Worm (Caenorhabditis elegans) whole organism, L2 larva: Measurements from ENCODE around the gene D2024.18.

Experiments
- C34F6.9 ChIP-seq: fragments of 150-350 bp; optimal IDR thresholded peaks from 2 replicates; lab custom pipeline; 2014; ENCODE audit warnings: missing biosample characterization, missing genetic modification characterization
- F13H6.1 ChIP-seq: sonication (generic microtip); optimal IDR thresholded peaks from 2 replicates; lab custom pipeline; 2016; ENCODE audit warnings: missing genetic modification characterization, missing compliant biosample characterization
- R02D3.7 ChIP-seq: fragments of 150-350 bp; optimal IDR thresholded peaks from 2 replicates; lab custom pipeline; 2014; ENCODE audit warnings: missing biosample characterization, missing genetic modification characterization
- ZK546.5 ChIP-seq: sonication (generic microtip); optimal IDR thresholded peaks from 2 replicates; lab custom pipeline; 2017; ENCODE audit warnings: missing biosample characterization, missing genetic modification characterization
- alr-1 ChIP-seq: fragments of 150-350 bp; optimal IDR thresholded peaks from 2 replicates; lab custom pipeline; 2014; ENCODE audit warnings: missing biosample characterization, missing genetic modification characterization
- aly-2 ChIP-seq: fragments of 150-350 bp; optimal IDR thresholded peaks from 2 replicates; lab custom pipeline; 2014; ENCODE audit warnings: missing biosample characterization, missing genetic modification characterization
- blmp-1 ChIP-seq: sonication (generic microtip); optimal IDR thresholded peaks from 2 replicates; lab custom pipeline; 2017; ENCODE audit warnings: missing genetic modification characterization, mild to moderate bottlenecking, missing compliant biosample characterization, antibody characterized with exemption, moderate library complexity; ENCODE audit not compliant: insufficient read depth
- ceh-16 ChIP-seq: fragments of 150-350 bp; optimal IDR thresholded peaks from 2 replicates; lab custom pipeline; 2014; ENCODE audit warnings: missing biosample characterization, missing genetic modification characterization
- dmd-4 ChIP-seq: sonication (generic microtip); optimal IDR thresholded peaks from 2 replicates; lab custom pipeline; 2017; ENCODE audit warnings: missing biosample characterization, missing genetic modification characterization
- elt-1 ChIP-seq: fragments of 150-350 bp; optimal IDR thresholded peaks from 2 replicates; lab custom pipeline; 2014; ENCODE audit warnings: missing biosample characterization, missing genetic modification characterization
- elt-3 ChIP-seq: sonication (generic microtip); optimal IDR thresholded peaks from 2 replicates; lab custom pipeline; 2017; ENCODE audit warnings: missing biosample characterization, missing genetic modification characterization
- fos-1 ChIP-seq: fragments of 150-350 bp; optimal IDR thresholded peaks from 2 replicates; lab custom pipeline; 2014; ENCODE audit warnings: missing biosample characterization, missing genetic modification characterization
- lin-13 ChIP-seq: fragments of 150-350 bp; optimal IDR thresholded peaks from 2 replicates; lab custom pipeline; 2014; ENCODE audit warnings: missing biosample characterization, missing genetic modification reagents, missing genetic modification characterization
- lin-39 ChIP-seq: fragments of 150-350 bp; optimal IDR thresholded peaks from 2 replicates; lab custom pipeline; 2014; ENCODE audit warnings: missing biosample characterization, missing genetic modification reagents, missing genetic modification characterization
- lsy-2 ChIP-seq, 2 experiments: fragments of 150-350 bp in 1 of 2; sonication (generic microtip) in 1 of 2; optimal IDR thresholded peaks; 2 replicates each; lab custom pipeline; 2014 to 2017; ENCODE audit warnings: missing biosample characterization in 2 of 2, missing genetic modification characterization in 2 of 2
- nhr-10 ChIP-seq: sonication (generic microtip); optimal IDR thresholded peaks from 2 replicates; lab custom pipeline; 2017; ENCODE audit warnings: missing biosample characterization, missing genetic modification characterization
- nhr-11 ChIP-seq: fragments of 150-350 bp; optimal IDR thresholded peaks from 2 replicates; lab custom pipeline; 2014; ENCODE audit warnings: missing biosample characterization, missing genetic modification characterization
- nhr-129 ChIP-seq: fragments of 150-350 bp; optimal IDR thresholded peaks from 2 replicates; lab custom pipeline; 2014; ENCODE audit warnings: missing biosample characterization, missing genetic modification characterization
- nhr-23 ChIP-seq: fragments of 150-350 bp; optimal IDR thresholded peaks from 2 replicates; lab custom pipeline; 2014; ENCODE audit warnings: missing biosample characterization, missing genetic modification reagents, missing genetic modification characterization
- nhr-25 ChIP-seq: fragments of 150-350 bp; sonication (generic microtip); optimal IDR thresholded peaks from 3 replicates; lab custom pipeline; 2014; ENCODE audit warnings: missing biosample characterization, missing genetic modification characterization
- nhr-6 ChIP-seq: fragments of 150-350 bp; optimal IDR thresholded peaks from 2 replicates; lab custom pipeline; 2014; ENCODE audit warnings: missing biosample characterization, missing genetic modification characterization
- nhr-77 ChIP-seq: fragments of 150-350 bp; optimal IDR thresholded peaks from 2 replicates; lab custom pipeline; 2014; ENCODE audit warnings: missing biosample characterization, missing genetic modification characterization
- peb-1 ChIP-seq: fragments of 150-350 bp; optimal IDR thresholded peaks from 2 replicates; lab custom pipeline; 2014; ENCODE audit warnings: missing biosample characterization, missing genetic modification characterization
- sem-4 ChIP-seq: fragments of 150-350 bp; optimal IDR thresholded peaks from 2 replicates; lab custom pipeline; 2014; ENCODE audit warnings: missing biosample characterization, missing genetic modification reagents, missing genetic modification characterization
- skn-1 ChIP-seq: sonication (generic microtip); optimal IDR thresholded peaks from 2 replicates; lab custom pipeline; 2017; ENCODE audit warnings: missing biosample characterization, missing genetic modification characterization
- sma-3 ChIP-seq: sonication (generic microtip); optimal IDR thresholded peaks from 2 replicates; lab custom pipeline; 2016; ENCODE audit warnings: missing genetic modification reagents, missing genetic modification characterization, missing compliant biosample characterization
- sma-9 ChIP-seq, 2 experiments: fragments of 150-350 bp in 1 of 2; sonication (generic microtip) in 1 of 2; optimal IDR thresholded peaks; 2 replicates each; lab custom pipeline; 2014 to 2016; ENCODE audit warnings: missing genetic modification characterization in 2 of 2, mild to moderate bottlenecking in 1 of 2, missing biosample characterization in 1 of 2, missing compliant biosample characterization in 1 of 2, missing genetic modification reagents in 1 of 2, moderate library complexity in 1 of 2
- snpc-4 ChIP-seq: fragments of 150-350 bp; optimal IDR thresholded peaks from 2 replicates; lab custom pipeline; 2014; ENCODE audit warnings: missing biosample characterization, missing genetic modification characterization
- unc-39 ChIP-seq: fragments of 150-350 bp; optimal IDR thresholded peaks from 2 replicates; lab custom pipeline; 2014; ENCODE audit warnings: missing biosample characterization, missing genetic modification characterization
- zag-1 ChIP-seq: fragments of 150-350 bp; optimal IDR thresholded peaks from 2 replicates; lab custom pipeline; 2014; ENCODE audit warnings: missing biosample characterization, missing genetic modification characterization
- ztf-1 ChIP-seq: fragments of 200-800 bp; sonication (Bioruptor generic); conservative IDR thresholded peaks from 2 replicates; pipeline ENCODE4 v1.3.6; 2022; ENCODE audit warnings: missing genetic modification characterization, missing compliant biosample characterization

The D2024.18 gene

ce11 chrIV:7240564-7240963, 9.7 kb upstream of the D2024.18 start:
- TF ChIP-seq nhr-25 (tag; lab: Kevin White, UChicago) (peak; percentile 25), unc-39 (tag; lab: Kevin White, UChicago) (no peak)
- TF ChIP-seq, all 48 proteins: peak for 1

ce11 chrIV:7242220-7242789, 8.0 kb upstream of the D2024.18 start, which contains the start of gene gstk-2:
Gene gstk-2, minus strand, starts transcription at chrIV:7242270.
- TF ChIP-seq blmp-1 (tag; lab: Kevin White, UChicago) (no peak), lsy-2 (tag; optimal IDR thresholded peaks at IDR 0.05; lab: Kevin White, UChicago) (peak in 1 of 2 experiments; percentile 9), nhr-129 (peak; percentile 57), fos-1 (tag; lab: Kevin White, UChicago) (no peak), sma-9 (GFP tag; optimal IDR thresholded peaks at IDR 0.05; lab: Kevin White, UChicago) (peak; percentile 62), sma-9 (tag; optimal IDR thresholded peaks at IDR 0.05; lab: Kevin White, UChicago) (no peak), F13H6.1 (tag; lab: Kevin White, UChicago) (peak; percentile 65), sma-3 (no peak), C34F6.9 (tag; lab: Kevin White, UChicago) (peak; percentile 42), R02D3.7 (tag; lab: Kevin White, UChicago) (no peak)
- TF ChIP-seq, all 48 proteins: peak for 5

- TF ChIP-seq fos-1 (tag; lab: Kevin White, UChicago) = no peak
- TF ChIP-seq nhr-11 (tag; lab: Kevin White, UChicago) = no peak
- no peak for TF ChIP-seq alr-1 (tag; lab: Kevin White, UChicago)
- no peak for TF ChIP-seq nhr-77
- TF ChIP-seq nhr-129 = no peak
- no peak for TF ChIP-seq F13H6.1 (tag; lab: Kevin White, UChicago)
- TF ChIP-seq aly-2 (tag; lab: Kevin White, UChicago) = no peak
- no peak for TF ChIP-seq elt-1 (tag; lab: Kevin White, UChicago)
- TF ChIP-seq ztf-1 (GFP tag; lab: Robert Waterston, UW) = no peak
- TF ChIP-seq ceh-16 (tag; lab: Kevin White, UChicago) = no peak
- TF ChIP-seq nhr-10 = no peak
- no peak for TF ChIP-seq zag-1
- no peak for TF ChIP-seq skn-1
- no peak for TF ChIP-seq nhr-6 (tag; lab: Kevin White, UChicago)
These were observed 6.3 kb upstream of the D2024.18 start, which contains the start of gene afmd-1 for ce11 chrIV:7243913-7244312. Gene afmd-1, plus strand, starts transcription at chrIV:7244228.

ce11 chrIV:7245592-7245991, 4.7 kb upstream of the D2024.18 start:
- TF ChIP-seq nhr-23 (tag; lab: Kevin White, UChicago) = no peak
- no peak for TF ChIP-seq sem-4 (tag; lab: Kevin White, UChicago)
- TF ChIP-seq nhr-11 (tag; lab: Kevin White, UChicago) = no peak
- TF ChIP-seq peb-1 (tag; lab: Kevin White, UChicago) = no peak
- no peak for TF ChIP-seq ZK546.5 (tag; lab: Kevin White, UChicago)
- no peak for TF ChIP-seq snpc-4 (tag; lab: Kevin White, UChicago)
- TF ChIP-seq aly-2 (tag; lab: Kevin White, UChicago) = no peak
- TF ChIP-seq C34F6.9 (tag; lab: Kevin White, UChicago) = no peak

ce11 chrIV:7246553-7246952, 3.7 kb upstream of the D2024.18 start, which contains the start of gene col-114:
Gene col-114, minus strand, starts transcription at chrIV:7246653.
- TF ChIP-seq blmp-1 (tag; lab: Kevin White, UChicago) (no peak), dmd-4 (tag; lab: Kevin White, UChicago) (no peak), sem-4 (tag; lab: Kevin White, UChicago) (no peak), elt-3 (tag; lab: Kevin White, UChicago) (no peak), lsy-2 (tag; optimal IDR thresholded peaks at IDR 0.05; lab: Kevin White, UChicago) (no peak), unc-39 (tag; lab: Kevin White, UChicago) (no peak), lin-13 (GFP tag; lab: Kevin White, UChicago) (no peak), lin-39 (tag; lab: Kevin White, UChicago) (no peak), nhr-6 (tag; lab: Kevin White, UChicago) (no peak), nhr-25 (tag; lab: Kevin White, UChicago) (no peak), snpc-4 (tag; lab: Kevin White, UChicago) (no peak), ceh-16 (tag; lab: Kevin White, UChicago) (no peak), nhr-11 (tag; lab: Kevin White, UChicago) (no peak)
